Worm (Caenorhabditis elegans) whole organism, L4 larva: ENCODE data around the gene dhs-5.

Experiments used
- F44E2.7 ChIP-seq: fragments of 200-800 bp; sonication (Bioruptor generic); IDR thresholded peaks from 2 replicates; pipeline ENCODE4 v2.1.2; 2022; ENCODE audit warnings: missing genetic modification characterization, missing compliant biosample characterization
- F49E8.2 ChIP-seq: sonication (generic microtip); optimal IDR thresholded peaks from 2 replicates; lab custom pipeline; 2016; ENCODE audit warnings: missing compliant biosample characterization, mild to moderate bottlenecking, missing genetic modification characterization, borderline replicate concordance
- R02D3.7 ChIP-seq: fragments of 150-350 bp; sonication (generic microtip); optimal IDR thresholded peaks from 3 replicates; lab custom pipeline; 2014; ENCODE audit warnings: missing biosample characterization, missing genetic modification characterization
- T20F7.1 ChIP-seq: fragments of 200-800 bp; sonication (Bioruptor generic); optimal IDR thresholded peaks from 2 replicates; lab custom pipeline; 2018; ENCODE audit warnings: mild to moderate bottlenecking, missing genetic modification characterization, missing compliant biosample characterization
- T26A8.4 ChIP-seq: fragments of 200-800 bp; sonication (Bioruptor generic); IDR thresholded peaks from 2 replicates; pipeline ENCODE4 v1.3.6; 2022; ENCODE audit warnings: missing genetic modification characterization, missing compliant biosample characterization
- Y48G9A.11 ChIP-seq: fragments of 200-800 bp; sonication (Bioruptor generic); IDR thresholded peaks from 2 replicates; pipeline ENCODE4 v1.3.6; 2022; ENCODE audit warnings: missing genetic modification reagents, missing genetic modification characterization, missing compliant biosample characterization
- Y5F2A.4 ChIP-seq: fragments of 200-800 bp; sonication (Bioruptor generic); optimal IDR thresholded peaks from 2 replicates; lab custom pipeline; 2018; ENCODE audit warnings: mild to moderate bottlenecking, missing genetic modification characterization, missing compliant biosample characterization
- Y75B8A.6 ChIP-seq: fragments of 200-800 bp; sonication (Bioruptor generic); IDR thresholded peaks from 2 replicates; pipeline ENCODE4 v1.3.6; 2022; ENCODE audit warnings: missing genetic modification reagents, missing genetic modification characterization, missing compliant biosample characterization
- aha-1 ChIP-seq: fragments of 150-350 bp; peaks from one replicate; lab custom pipeline; 2014; ENCODE audit warnings: missing biosample characterization, missing genetic modification characterization
- aly-2 ChIP-seq: sonication (generic microtip); optimal IDR thresholded peaks from 2 replicates; lab custom pipeline; 2018; ENCODE audit warnings: missing biosample characterization, missing genetic modification characterization
- ceh-44 ChIP-seq: fragments of 200-800 bp; sonication (Bioruptor generic); IDR thresholded peaks from 2 replicates; pipeline ENCODE4 v1.3.6; 2022; ENCODE audit warnings: missing genetic modification reagents, missing genetic modification characterization, missing compliant biosample characterization
- ceh-62 ChIP-seq: sonication (generic microtip); optimal IDR thresholded peaks from 2 replicates; lab custom pipeline; 2017; ENCODE audit warnings: missing biosample characterization, missing genetic modification characterization
- ces-1 ChIP-seq: fragments of 150-350 bp; sonication (generic microtip); optimal IDR thresholded peaks from 4 replicates; lab custom pipeline; 2014; ENCODE audit warnings: missing biosample characterization, missing genetic modification reagents, missing genetic modification characterization
- ctbp-1 ChIP-seq: fragments of 200-800 bp; sonication (Bioruptor generic); IDR thresholded peaks from 2 replicates; pipeline ENCODE4 v1.3.6; 2022; ENCODE audit warnings: missing genetic modification reagents, missing genetic modification characterization, missing compliant biosample characterization
- daf-12 ChIP-seq: fragments of 150-350 bp; optimal IDR thresholded peaks from 2 replicates; lab custom pipeline; 2014; ENCODE audit warnings: missing biosample characterization, missing genetic modification reagents, missing genetic modification characterization
- daf-19 ChIP-seq: fragments of 200-800 bp; sonication (Bioruptor generic); conservative IDR thresholded peaks from 2 replicates; pipeline ENCODE4 v1.3.6; 2022; ENCODE audit warnings: missing genetic modification characterization, missing compliant biosample characterization
- dpl-1 ChIP-seq: fragments of 150-350 bp; optimal IDR thresholded peaks from 2 replicates; lab custom pipeline; 2014; ENCODE audit warnings: missing biosample characterization, missing genetic modification reagents, missing genetic modification characterization
- duxl-1 ChIP-seq: sonication (generic microtip); optimal IDR thresholded peaks from 2 replicates; lab custom pipeline; 2016; ENCODE audit warnings: mild to moderate bottlenecking, missing genetic modification characterization, moderate library complexity, missing compliant biosample characterization; ENCODE audit not compliant: poor library complexity
- dve-1 ChIP-seq: sonication (generic microtip); optimal IDR thresholded peaks from 2 replicates; lab custom pipeline; 2017; ENCODE audit warnings: antibody characterized with exemption, mild to moderate bottlenecking, missing genetic modification characterization, missing compliant biosample characterization; ENCODE audit not compliant: insufficient read depth
- fkh-10 ChIP-seq: fragments of 150-350 bp; optimal IDR thresholded peaks from 2 replicates; lab custom pipeline; 2014; ENCODE audit warnings: missing biosample characterization, missing genetic modification reagents, missing genetic modification characterization
- fos-1 ChIP-seq: fragments of 150-350 bp; optimal IDR thresholded peaks from 2 replicates; lab custom pipeline; 2014; ENCODE audit warnings: missing biosample characterization, missing genetic modification characterization
- hif-1 ChIP-seq, 2 experiments: sonication (generic microtip); optimal IDR thresholded peaks; 2 replicates each; lab custom pipeline; 2016 to 2017; ENCODE audit warnings: missing compliant biosample characterization in 2 of 2, missing genetic modification characterization in 2 of 2, missing genetic modification reagents in 2 of 2, missing genotype in 2 of 2, mild to moderate bottlenecking in 1 of 2
- lin-29 ChIP-seq: fragments of 200-800 bp; sonication (Bioruptor generic); IDR thresholded peaks from 2 replicates; pipeline ENCODE4 v1.3.6; 2022; ENCODE audit warnings: missing genetic modification reagents, missing genetic modification characterization, missing compliant biosample characterization
- lin-38 ChIP-seq: fragments of 200-800 bp; sonication (Bioruptor generic); IDR thresholded peaks from 2 replicates; pipeline ENCODE4 v1.3.6; 2022; ENCODE audit warnings: missing genetic modification reagents, missing genetic modification characterization, missing compliant biosample characterization
- lsy-2 ChIP-seq, 2 experiments: fragments of 150-350 bp in 1 of 2; sonication (generic microtip) in 1 of 2; optimal IDR thresholded peaks; 2 replicates each; lab custom pipeline; 2014 to 2017; ENCODE audit warnings: missing biosample characterization in 2 of 2, missing genetic modification characterization in 2 of 2
- madf-9 ChIP-seq: fragments of 200-800 bp; sonication (Bioruptor generic); conservative IDR thresholded peaks from 2 replicates; pipeline ENCODE4 v1.3.6; 2022; ENCODE audit warnings: missing genetic modification reagents, missing genetic modification characterization, missing compliant biosample characterization
- mdt-29 ChIP-seq: fragments of 200-800 bp; sonication (Bioruptor generic); IDR thresholded peaks from 2 replicates; pipeline ENCODE4 v1.3.6; 2022; ENCODE audit warnings: missing genetic modification reagents, missing genetic modification characterization, missing compliant biosample characterization
- mep-1 ChIP-seq: fragments of 150-350 bp; sonication (generic microtip); optimal IDR thresholded peaks from 3 replicates; lab custom pipeline; 2014; ENCODE audit warnings: missing biosample characterization, missing genetic modification characterization
- mxl-3 ChIP-seq: fragments of 200-800 bp; sonication (Bioruptor generic); optimal IDR thresholded peaks from 2 replicates; lab custom pipeline; 2018; ENCODE audit warnings: mild to moderate bottlenecking, missing genetic modification characterization, missing compliant biosample characterization
- nhr-10 ChIP-seq: fragments of 150-350 bp; optimal IDR thresholded peaks from 2 replicates; lab custom pipeline; 2014; ENCODE audit warnings: missing biosample characterization, missing genetic modification characterization
- nhr-25 ChIP-seq: sonication (generic microtip); optimal IDR thresholded peaks from 2 replicates; lab custom pipeline; 2017; ENCODE audit warnings: missing genetic modification characterization, mild to moderate bottlenecking, missing compliant biosample characterization, antibody characterized with exemption, moderate library complexity, borderline replicate concordance; ENCODE audit not compliant: insufficient read depth
- nhr-28 ChIP-seq: fragments of 150-350 bp; optimal IDR thresholded peaks from 2 replicates; lab custom pipeline; 2014; ENCODE audit warnings: missing biosample characterization, missing genetic modification characterization
- nhr-42 ChIP-seq: fragments of 200-800 bp; sonication (Bioruptor generic); IDR thresholded peaks from 2 replicates; pipeline ENCODE4 v1.3.6; 2022; ENCODE audit warnings: missing genetic modification characterization, missing compliant biosample characterization
- nhr-48 ChIP-seq: sonication (generic microtip); optimal IDR thresholded peaks from 2 replicates; lab custom pipeline; 2016; ENCODE audit warnings: mild to moderate bottlenecking, missing genetic modification characterization, missing compliant biosample characterization
- rbr-2 ChIP-seq: sonication (generic microtip); optimal IDR thresholded peaks from 2 replicates; lab custom pipeline; 2016; ENCODE audit warnings: missing genotype, missing genetic modification characterization, missing compliant biosample characterization
- snpc-1.2 ChIP-seq: fragments of 200-800 bp; sonication (Bioruptor generic); IDR thresholded peaks from 2 replicates; pipeline ENCODE4 v1.3.6; 2022; ENCODE audit warnings: missing genetic modification reagents, missing genetic modification characterization, missing compliant biosample characterization
- tag-97 ChIP-seq: fragments of 200-800 bp; sonication (Bioruptor generic); IDR thresholded peaks from 2 replicates; pipeline ENCODE4 v1.3.6; 2022; ENCODE audit warnings: missing genetic modification characterization, missing compliant biosample characterization
- unc-130 ChIP-seq: sonication (generic microtip); optimal IDR thresholded peaks from 2 replicates; lab custom pipeline; 2016; ENCODE audit warnings: missing genetic modification reagents, missing genetic modification characterization, missing compliant biosample characterization
- unc-39 ChIP-seq: sonication (generic microtip); optimal IDR thresholded peaks from 2 replicates; lab custom pipeline; 2017; ENCODE audit warnings: missing biosample characterization, missing genetic modification characterization
- unc-62 ChIP-seq, 3 experiments: fragments of 150-350 bp in 1 of 3; sonication (generic microtip); optimal IDR thresholded peaks in 2 of 3; peaks in 1 of 3; 1 replicate in 1 of 3; 2 replicates in 2 of 3; lab custom pipeline; 2014 to 2017; ENCODE audit warnings: missing biosample characterization in 3 of 3, missing genetic modification characterization in 3 of 3, missing genetic modification reagents in 3 of 3, missing genotype in 1 of 3
- zfp-2 ChIP-seq: sonication (generic microtip); optimal IDR thresholded peaks from 2 replicates; lab custom pipeline; 2016; ENCODE audit warnings: mild to moderate bottlenecking, missing genetic modification characterization, missing compliant biosample characterization
- zfp-3 ChIP-seq: fragments of 200-800 bp; sonication (Bioruptor generic); conservative IDR thresholded peaks from 2 replicates; pipeline ENCODE4 v1.3.6; 2022; ENCODE audit warnings: missing genetic modification reagents, missing genetic modification characterization, missing compliant biosample characterization

Gene dhs-5

ce11 chrII:5420947-5421614, 32.6 kb upstream of the dhs-5 start, which contains the start of gene tofu-6:
tofu-6 (plus strand) TSS chrII:5421248.
- TF ChIP-seq zfp-2 (tag; lab: Kevin White, UChicago) (no peak), lin-38 (GFP tag; lab: Robert Waterston, UW) (peak; percentile 94), R02D3.7 (tag; lab: Kevin White, UChicago) (no peak), rbr-2 (tag; lab: Kevin White, UChicago) (no peak), F49E8.2 (tag; lab: Kevin White, UChicago) (peak; percentile 41), F44E2.7 (GFP tag; lab: Robert Waterston, UW) (no peak), daf-12 (tag; lab: Kevin White, UChicago) (no peak), Y5F2A.4 (no peak), unc-130 (GFP tag; lab: Kevin White, UChicago) (peak; percentile 53), lsy-2 (tag; optimal IDR thresholded peaks at IDR 0.05; lab: Kevin White, UChicago) (peak in 1 of 2 experiments; percentile 92), Y48G9A.11 (GFP tag; lab: Robert Waterston, UW) (0 out of 2 replicates have a peak, but pooled peaks have one; percentile 56), nhr-48 (no peak), dpl-1 (GFP tag; lab: Kevin White, UChicago) (peak; percentile 45), aha-1 (tag; lab: Kevin White, UChicago) (peak; percentile 59)

ce11 chrII:5423832-5424231, 29.8 kb upstream of the dhs-5 start, which contains the start of gene F07F6.7:
F07F6.7 (minus strand) TSS chrII:5423858.
- TF ChIP-seq Y5F2A.4, result no peak
- no peak for TF ChIP-seq F44E2.7 (GFP tag; lab: Robert Waterston, UW)
- peak; percentile 27; the same call in 1 of the 2 replicates for TF ChIP-seq lin-38 (GFP tag; lab: Robert Waterston, UW)
- no peak for TF ChIP-seq rbr-2 (tag; lab: Kevin White, UChicago)
- peak in 1 of 2 experiments; percentile 50 for TF ChIP-seq lsy-2 (tag; optimal IDR thresholded peaks at IDR 0.05; lab: Kevin White, UChicago)
- TF ChIP-seq dve-1 (tag; lab: Kevin White, UChicago), result peak; percentile 14
- TF ChIP-seq ces-1 (GFP tag; lab: Kevin White, UChicago), result no peak
- TF ChIP-seq lin-29 (GFP tag; lab: Robert Waterston, UW), result no peak
- peak in 1 of 2 experiments; percentile 18 for TF ChIP-seq unc-62 (GFP tag; optimal IDR thresholded peaks at IDR 0.05 in 1 of 2; lab: Kevin White, UChicago)
- no peak for TF ChIP-seq unc-62 (tag; optimal IDR thresholded peaks at IDR 0.05; lab: Kevin White, UChicago)
- peak; percentile 30 for TF ChIP-seq T20F7.1 (GFP tag; lab: Kevin White, UChicago)
- no peak for TF ChIP-seq fos-1 (tag; lab: Kevin White, UChicago)
- TF ChIP-seq nhr-25 (tag; lab: Kevin White, UChicago), result peak; percentile 13

- TF ChIP-seq fos-1 (tag; lab: Kevin White, UChicago), result no peak
- TF ChIP-seq aha-1 (tag; lab: Kevin White, UChicago), result peak; percentile 31
Observed at ce11 chrII:5425633-5426032, 28.0 kb upstream of the dhs-5 start, which contains the start of gene F07F6.8. F07F6.8 (minus strand) TSS chrII:5425733.

ce11 chrII:5426054-5426453, 27.6 kb upstream of the dhs-5 start:
- TF ChIP-seq mdt-29 (GFP tag; lab: Robert Waterston, UW), result no peak
- TF ChIP-seq ceh-62, result no peak
- TF ChIP-seq nhr-42 (GFP tag; lab: Robert Waterston, UW), result no peak
- TF ChIP-seq Y5F2A.4, result no peak
- no peak for TF ChIP-seq zfp-3
- TF ChIP-seq nhr-10 (tag; lab: Kevin White, UChicago), result no peak
- no peak for TF ChIP-seq fkh-10 (GFP tag; lab: Kevin White, UChicago)
- peak in 1 of 2 experiments; percentile 36 for TF ChIP-seq hif-1 (tag; optimal IDR thresholded peaks at IDR 0.05; lab: Kevin White, UChicago)
- peak; percentile 51 for TF ChIP-seq dve-1 (tag; lab: Kevin White, UChicago)
- no peak for TF ChIP-seq madf-9 (GFP tag; lab: Robert Waterston, UW)
- no peak for TF ChIP-seq ctbp-1 (GFP tag; lab: Robert Waterston, UW)
- no peak for TF ChIP-seq daf-12 (tag; lab: Kevin White, UChicago)
- TF ChIP-seq mxl-3 (GFP tag; lab: Kevin White, UChicago), result peak; percentile 58
- TF ChIP-seq ces-1 (GFP tag; lab: Kevin White, UChicago), result no peak
- peak; percentile 78 for TF ChIP-seq mep-1 (tag; lab: Kevin White, UChicago)
- no peak for TF ChIP-seq daf-19 (GFP tag; lab: Robert Waterston, UW)
- TF ChIP-seq unc-39 (tag; lab: Kevin White, UChicago), result no peak
- no peak for TF ChIP-seq Y75B8A.6 (GFP tag; lab: Robert Waterston, UW)
- no peak for TF ChIP-seq duxl-1
- no peak for TF ChIP-seq tag-97 (GFP tag; lab: Robert Waterston, UW)
- peak; percentile 76 for TF ChIP-seq nhr-28 (tag; lab: Kevin White, UChicago)
- TF ChIP-seq aly-2 (tag; lab: Kevin White, UChicago), result no peak
- TF ChIP-seq ceh-44 (GFP tag; lab: Robert Waterston, UW), result no peak
- no peak for TF ChIP-seq T26A8.4
- TF ChIP-seq snpc-1.2 (GFP tag; lab: Robert Waterston, UW), result no peak
